Fruit fly (Drosophila melanogaster): ENCODE results near the gene ppk14.

Gene ppk14

DNA sequence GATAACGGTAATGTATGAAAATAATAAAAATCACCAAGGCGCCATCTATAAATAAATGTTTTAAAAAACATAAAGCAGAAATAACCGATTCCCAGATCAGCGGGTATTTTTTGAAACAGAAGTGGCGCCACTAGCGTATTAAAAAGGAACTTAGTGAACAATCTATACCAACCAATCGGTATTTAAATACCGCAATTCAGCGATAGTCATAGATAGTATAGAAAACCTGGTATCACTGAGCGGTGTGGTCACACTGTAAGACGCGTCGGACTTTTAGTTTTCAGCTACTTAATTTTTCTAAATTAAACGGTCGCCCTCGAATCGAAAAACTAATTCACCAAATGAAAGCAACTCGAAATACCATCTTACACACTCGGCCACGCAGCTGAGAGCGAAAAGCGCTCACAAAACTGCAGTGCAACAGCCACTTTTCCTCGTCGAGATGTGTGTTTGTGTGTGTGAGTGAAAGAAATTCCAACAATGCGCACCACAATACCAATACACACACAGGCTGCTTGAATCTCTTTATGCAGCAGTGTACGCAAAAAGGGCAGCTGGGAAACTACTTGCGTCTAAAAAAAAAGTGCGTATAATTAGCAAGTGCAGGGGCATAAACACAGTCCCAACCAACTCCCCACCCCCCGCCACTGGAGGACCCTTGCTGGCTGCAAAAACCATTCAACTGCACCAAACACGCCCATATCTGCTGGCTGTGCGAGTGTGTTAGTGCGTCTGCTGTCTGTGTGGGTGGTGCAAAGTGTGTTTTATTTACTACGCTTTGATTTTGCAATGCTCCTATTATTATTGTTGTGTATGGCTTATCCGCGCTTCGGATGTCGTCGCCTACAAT is 31.0 kb upstream of the ppk14 start, which contains the start of gene PDZ-GEF (continued):
- TF ChIP-seq CG2712 (tag; optimal IDR thresholded peaks at IDR 0.05) (peak; percentile 67), CG32772 (GFP tag; IDR thresholded peaks at IDR 0.05) (peak; percentile 8; the same call in 1 of the 2 replicates), CG31388 (GFP tag; optimal IDR thresholded peaks at IDR 0.05) (peak; percentile 26), Camta (GFP tag; optimal IDR thresholded peaks at IDR 0.05) (peak; percentile 39), CG14667 (GFP tag; IDR thresholded peaks at IDR 0.05) (no peak), Dll (GFP tag; IDR thresholded peaks at IDR 0.05; ENCODE audit: partially characterized antibody) (peak; percentile 61; the same call in 1 of the 4 replicates), knrl (GFP tag; IDR thresholded peaks at IDR 0.05; ENCODE audit: partially characterized antibody) (peak; percentile 50; the same call in 2 of the 3 replicates), Tbp (GFP tag; optimal IDR thresholded peaks at IDR 0.05) (no peak), CG9215 (GFP tag; IDR thresholded peaks at IDR 0.05) (no peak), nau (GFP tag; optimal IDR thresholded peaks at IDR 0.05) (no peak), CG17186 (GFP tag; optimal IDR thresholded peaks at IDR 0.05) (no peak), CG11093 (GFP tag; IDR thresholded peaks at IDR 0.05) (no peak), Gug (GFP tag; IDR thresholded peaks at IDR 0.05) (peak; percentile 43; the same call in 1 of the 4 replicates), kay (GFP tag; optimal IDR thresholded peaks at IDR 0.05) (peak; percentile 7), sens (GFP tag) (peak; percentile 91), Dfd (GFP tag; optimal IDR thresholded peaks at IDR 0.05) (no peak), Xbp1 (GFP tag; optimal IDR thresholded peaks at IDR 0.05) (peak; percentile 77), ftz-f1 (GFP tag; optimal IDR thresholded peaks at IDR 0.05) (no peak), stwl (tag; optimal IDR thresholded peaks at IDR 0.05) (peak; percentile 92), odd (GFP tag; optimal IDR thresholded peaks at IDR 0.05) (no peak), CG30403 (GFP tag; optimal IDR thresholded peaks at IDR 0.05) (peak; percentile 54), aop (GFP tag; IDR thresholded peaks at IDR 0.05) (no peak), Sox102F (GFP tag; optimal IDR thresholded peaks at IDR 0.05) (no peak), Fer1 (GFP tag; optimal IDR thresholded peaks at IDR 0.05) (peak; percentile 24), Scr (GFP tag; IDR thresholded peaks at IDR 0.05; ENCODE audit: partially characterized antibody) (peak; percentile 60), dimm (GFP tag; IDR thresholded peaks at IDR 0.05) (no peak), psq (GFP tag; optimal IDR thresholded peaks at IDR 0.05) (no peak), ara (GFP tag; IDR thresholded peaks at IDR 0.05) (no peak), Dip2 (GFP tag; IDR thresholded peaks at IDR 0.05) (no peak), Hey (tag; optimal IDR thresholded peaks at IDR 0.05) (no peak), CG6813 (GFP tag; optimal IDR thresholded peaks at IDR 0.05) (no peak), sd (tag; optimal IDR thresholded peaks at IDR 0.05) (peak; percentile 99), row (GFP tag; IDR thresholded peaks at IDR 0.05) (peak; percentile 28; the same call in 2 of the 3 replicates), slp2 (GFP tag; optimal IDR thresholded peaks at IDR 0.05) (peak; percentile 3), fu2 (GFP tag; optimal IDR thresholded peaks at IDR 0.05) (no peak), CG15011 (GFP tag; optimal IDR thresholded peaks at IDR 0.05) (no peak), tna (GFP tag; IDR thresholded peaks at IDR 0.05; ENCODE audit: partially characterized antibody) (no peak), MTF-1 (GFP tag; optimal IDR thresholded peaks at IDR 0.05; ENCODE audit: borderline replicate concordance) (peak; percentile 62), CG11456 (GFP tag; IDR thresholded peaks at IDR 0.05) (peak; percentile 90), C15 (GFP tag; IDR thresholded peaks at IDR 0.05) (no peak), crc (GFP tag; optimal IDR thresholded peaks at IDR 0.05) (no peak), CG3281 (GFP tag; optimal IDR thresholded peaks at IDR 0.05) (no peak), H2.0 (GFP tag; IDR thresholded peaks at IDR 0.05) (peak; percentile 42), CG12219 (GFP tag; optimal IDR thresholded peaks at IDR 0.05) (no peak), CG1603 (tag; optimal IDR thresholded peaks at IDR 0.05) (no peak), grn (GFP tag; optimal IDR thresholded peaks at IDR 0.05) (no peak), ro (GFP tag; IDR thresholded peaks at IDR 0.05) (no peak), fru (optimal IDR thresholded peaks at IDR 0.05) (no peak), CG10366 (GFP tag; IDR thresholded peaks at IDR 0.05) (peak; percentile 50; the same call in 1 of the 2 replicates), lab (GFP tag; optimal IDR thresholded peaks at IDR 0.05) (no peak)
